Fruit fly (Drosophila melanogaster): ENCODE results near the gene CG32204.

CG32204 gene

dm6 chr3L:18890283-18891175 is 55.3 kb downstream of the CG32204 start, which contains the start of gene CG3961 (continued):
- TF ChIP-seq CG17568 (GFP tag; optimal IDR thresholded peaks at IDR 0.05) (peak; percentile 92), eyg (GFP tag; optimal IDR thresholded peaks at IDR 0.05) (peak; percentile 46), CG4730 (GFP tag; IDR thresholded peaks at IDR 0.05) (peak; percentile 82), CG13296 (GFP tag; optimal IDR thresholded peaks at IDR 0.05) (peak; percentile 97), CG4404 (GFP tag; IDR thresholded peaks at IDR 0.05) (peak; percentile 89), phol (tag; optimal IDR thresholded peaks at IDR 0.05) (peak; percentile 99), ranshi (GFP tag; IDR thresholded peaks at IDR 0.05) (peak; percentile 88), dati (GFP tag; IDR thresholded peaks at IDR 0.05) (peak; percentile 49), CG18599 (GFP tag; optimal IDR thresholded peaks at IDR 0.05) (peak; percentile 93), Spps (tag; optimal IDR thresholded peaks at IDR 0.05) (peak; percentile 98), tll (GFP tag; optimal IDR thresholded peaks at IDR 0.05) (peak in 1 of 2 experiments; percentile 71), fd102C (GFP tag; optimal IDR thresholded peaks at IDR 0.05) (peak; percentile 68), onecut (GFP tag; IDR thresholded peaks at IDR 0.05) (peak; percentile 83), CG3847 (GFP tag; IDR thresholded peaks at IDR 0.05) (peak; percentile 88), ken (GFP tag; IDR thresholded peaks at IDR 0.05) (peak; percentile 80; the same call in 2 of the 3 replicates), CG31365 (tag; optimal IDR thresholded peaks at IDR 0.05) (peak; percentile 46), CG6683 (GFP tag; optimal IDR thresholded peaks at IDR 0.05) (peak; percentile 95), shn (GFP tag; optimal IDR thresholded peaks at IDR 0.05) (peak; percentile 75), nerfin-2 (GFP tag; IDR thresholded peaks at IDR 0.05; ENCODE audit: partially characterized antibody) (0 out of 2 replicates have a peak, but pooled peaks have one; percentile 16), CG13424 (tag; optimal IDR thresholded peaks at IDR 0.05) (peak; percentile 99), CG6272 (GFP tag; IDR thresholded peaks at IDR 0.05) (no peak; the same call in 1 of the 2 replicates), Xrp1 (GFP tag; IDR thresholded peaks at IDR 0.05) (peak; percentile 97), schlank (tag; optimal IDR thresholded peaks at IDR 0.05) (peak; percentile 75), lmd (GFP tag; IDR thresholded peaks at IDR 0.05) (peak; percentile 94), dimm (GFP tag; IDR thresholded peaks at IDR 0.05) (peak; percentile 79), CG7928 (GFP tag; optimal IDR thresholded peaks at IDR 0.05) (peak; percentile 73), HLH3B (GFP tag; IDR thresholded peaks at IDR 0.05) (peak; percentile 95), CG11696 (GFP tag; IDR thresholded peaks at IDR 0.05) (peak; percentile 63), Dip2 (GFP tag; IDR thresholded peaks at IDR 0.05) (no peak; the same call in 1 of the 2 replicates), prd (optimal IDR thresholded peaks at IDR 0.05) (no peak), prd (GFP tag; IDR thresholded peaks at IDR 0.05) (peak; percentile 94), ewg (GFP tag; optimal IDR thresholded peaks at IDR 0.05) (peak; percentile 96), Hr51 (GFP tag; optimal IDR thresholded peaks at IDR 0.05) (peak; percentile 91 to 99), CoRest (tag; optimal IDR thresholded peaks at IDR 0.05) (peak; percentile 99), CG2678 (tag; optimal IDR thresholded peaks at IDR 0.05) (peak; percentile 99), CG31224 (GFP tag; IDR thresholded peaks at IDR 0.05) (peak; percentile 68), CG7786 (GFP tag; optimal IDR thresholded peaks at IDR 0.05) (peak; percentile 82), CG4282 (GFP tag; optimal IDR thresholded peaks at IDR 0.05) (peak; percentile 2), fd96Cb (tag; optimal IDR thresholded peaks at IDR 0.05) (peak; percentile 98), D (optimal IDR thresholded peaks at IDR 0.05) (no peak), D (GFP tag; optimal IDR thresholded peaks at IDR 0.05) (peak; percentile 99), fru (optimal IDR thresholded peaks at IDR 0.05) (no peak), CG1529 (GFP tag; optimal IDR thresholded peaks at IDR 0.05) (peak; percentile 99), pita (GFP tag; optimal IDR thresholded peaks at IDR 0.05) (no peak), Dref (GFP tag; IDR thresholded peaks at IDR 0.05) (no peak), E2f1 (GFP tag; IDR thresholded peaks at IDR 0.05) (peak; percentile 90), CG14667 (GFP tag; IDR thresholded peaks at IDR 0.05) (peak; percentile 86; the same call in 1 of the 2 replicates), YL-1 (GFP tag; optimal IDR thresholded peaks at IDR 0.05) (peak; percentile 88), CG4820 (GFP tag; optimal IDR thresholded peaks at IDR 0.05) (peak; percentile 98)

Data from whole organism, embryonic.